Worm (Caenorhabditis elegans): ENCODE data around the gene dyf-18.

The dyf-18 gene

ce11 chrIV:11759852-11760251 is 41.1 kb downstream of the dyf-18 start:
- no peak for TF ChIP-seq unc-120 (tag; optimal IDR thresholded peaks at IDR 0.05; ENCODE audit: poor library complexity, severe bottlenecking)
- no peak for TF ChIP-seq mep-1 (tag; optimal IDR thresholded peaks at IDR 0.05)

- TF ChIP-seq hlh-1 (tag; optimal IDR thresholded peaks at IDR 0.05) (no peak), mls-2 (tag; optimal IDR thresholded peaks at IDR 0.05) (no peak), zip-8 (tag; optimal IDR thresholded peaks at IDR 0.05) (no peak), unc-120 (tag; optimal IDR thresholded peaks at IDR 0.05; ENCODE audit: poor library complexity, severe bottlenecking) (no peak), lin-32 (GFP tag; optimal IDR thresholded peaks at IDR 0.05) (no peak), nhr-2 (tag; optimal IDR thresholded peaks at IDR 0.05) (no peak), cnd-1 (tag; optimal IDR thresholded peaks at IDR 0.05) (no peak), ztf-11 (tag; optimal IDR thresholded peaks at IDR 0.05) (no peak), drap-1 (GFP tag; optimal IDR thresholded peaks at IDR 0.05) (no peak), nhr-76 (tag; optimal IDR thresholded peaks at IDR 0.05) (no peak), mep-1 (tag; optimal IDR thresholded peaks at IDR 0.05) (no peak), lsy-2 (tag; optimal IDR thresholded peaks at IDR 0.05) (no peak)
Measured at ce11 chrIV:11755907-11756306, 45.1 kb downstream of the dyf-18 start, which contains the start of gene T12A7.9. T12A7.9 (minus strand) TSS chrIV:11756007.

- TF ChIP-seq unc-62 (GFP tag; optimal IDR thresholded peaks at IDR 0.05) (no peak), pha-4 (tag; optimal IDR thresholded peaks at IDR 0.05) (no peak), unc-39 (tag; optimal IDR thresholded peaks at IDR 0.05) (no peak), mls-2 (tag; optimal IDR thresholded peaks at IDR 0.05) (no peak), flh-1 (GFP tag; optimal IDR thresholded peaks at IDR 0.05) (no peak), unc-120 (tag; optimal IDR thresholded peaks at IDR 0.05; ENCODE audit: poor library complexity, severe bottlenecking) (no peak), nhr-2 (tag; optimal IDR thresholded peaks at IDR 0.05) (no peak), drap-1 (GFP tag; optimal IDR thresholded peaks at IDR 0.05) (no peak), ces-1 (GFP tag; optimal IDR thresholded peaks at IDR 0.05) (no peak), lin-32 (GFP tag; optimal IDR thresholded peaks at IDR 0.05) (no peak), cnd-1 (tag; optimal IDR thresholded peaks at IDR 0.05) (no peak), nhr-237 (tag; optimal IDR thresholded peaks at IDR 0.05) (no peak), M03D4.4 (tag; optimal IDR thresholded peaks at IDR 0.05) (no peak), nhr-28 (tag; optimal IDR thresholded peaks at IDR 0.05) (no peak)
Measured at ce11 chrIV:11755003-11755402, 46.0 kb downstream of the dyf-18 start, which contains the start of gene T12A7.10. T12A7.10 (minus strand) TSS chrIV:11755103.

ce11 chrIV:11754328-11754727 is 46.6 kb downstream of the dyf-18 start, which contains the start of gene scl-18:
scl-18 (minus strand) TSS chrIV:11754428.
- TF ChIP-seq mep-1 (tag; optimal IDR thresholded peaks at IDR 0.05): no peak
- no peak for TF ChIP-seq ceh-39 (tag; optimal IDR thresholded peaks at IDR 0.05)
- no peak for TF ChIP-seq sptf-1 (tag; optimal IDR thresholded peaks at IDR 0.05)
- TF ChIP-seq nhr-12 (tag; optimal IDR thresholded peaks at IDR 0.05): no peak
- no peak for TF ChIP-seq blmp-1 (tag; optimal IDR thresholded peaks at IDR 0.05)
- TF ChIP-seq drap-1 (GFP tag; optimal IDR thresholded peaks at IDR 0.05): no peak
- no peak for TF ChIP-seq lin-32 (GFP tag; optimal IDR thresholded peaks at IDR 0.05)
- TF ChIP-seq lsy-2 (tag; optimal IDR thresholded peaks at IDR 0.05): no peak
- TF ChIP-seq sem-2 (GFP tag; optimal IDR thresholded peaks at IDR 0.05): no peak
- no peak for TF ChIP-seq mls-2 (tag; optimal IDR thresholded peaks at IDR 0.05)
- no peak for TF ChIP-seq mab-5 (tag; optimal IDR thresholded peaks at IDR 0.05)
- TF ChIP-seq hlh-1 (tag; optimal IDR thresholded peaks at IDR 0.05): no peak
- TF ChIP-seq M03D4.4 (tag; optimal IDR thresholded peaks at IDR 0.05): no peak
- no peak for TF ChIP-seq ceh-43 (GFP tag; optimal IDR thresholded peaks at IDR 0.05)

- TF ChIP-seq ztf-11 (tag; optimal IDR thresholded peaks at IDR 0.05): no peak
- no peak for TF ChIP-seq ces-1 (GFP tag; optimal IDR thresholded peaks at IDR 0.05)
- TF ChIP-seq lin-32 (GFP tag; optimal IDR thresholded peaks at IDR 0.05): no peak
- no peak for TF ChIP-seq bed-3 (GFP tag; optimal IDR thresholded peaks at IDR 0.05)
- TF ChIP-seq M03D4.4 (tag; optimal IDR thresholded peaks at IDR 0.05): no peak
- no peak for TF ChIP-seq ham-2 (GFP tag; optimal IDR thresholded peaks at IDR 0.05)
- TF ChIP-seq unc-120 (tag; optimal IDR thresholded peaks at IDR 0.05; ENCODE audit: poor library complexity, severe bottlenecking): no peak
- no peak for TF ChIP-seq blmp-1 (tag; optimal IDR thresholded peaks at IDR 0.05)
- no peak for TF ChIP-seq unc-62 (GFP tag; optimal IDR thresholded peaks at IDR 0.05)
- TF ChIP-seq snpc-4 (tag; optimal IDR thresholded peaks at IDR 0.05): no peak
- TF ChIP-seq pha-4 (tag; optimal IDR thresholded peaks at IDR 0.05): no peak
- TF ChIP-seq ceh-43 (GFP tag; optimal IDR thresholded peaks at IDR 0.05): no peak
- TF ChIP-seq sem-2 (GFP tag; optimal IDR thresholded peaks at IDR 0.05): no peak
- TF ChIP-seq nhr-76 (tag; optimal IDR thresholded peaks at IDR 0.05): no peak
- no peak for TF ChIP-seq lin-13 (tag; optimal IDR thresholded peaks at IDR 0.05)
Measured at ce11 chrIV:11748852-11749251, 52.1 kb downstream of the dyf-18 start, which contains the start of gene T12A7.6. T12A7.6 (plus strand) TSS chrIV:11749220.

Data from whole organism, mixed stage, embryonic.